Worm (Caenorhabditis elegans): ENCODE data around the gene uaf-1.
"Not testable (repeated sequence)": the region's sequence is repeated elsewhere in the genome, so short reads cannot be mapped to it uniquely, and the experiment has no call there.

uaf-1 gene

DNA sequence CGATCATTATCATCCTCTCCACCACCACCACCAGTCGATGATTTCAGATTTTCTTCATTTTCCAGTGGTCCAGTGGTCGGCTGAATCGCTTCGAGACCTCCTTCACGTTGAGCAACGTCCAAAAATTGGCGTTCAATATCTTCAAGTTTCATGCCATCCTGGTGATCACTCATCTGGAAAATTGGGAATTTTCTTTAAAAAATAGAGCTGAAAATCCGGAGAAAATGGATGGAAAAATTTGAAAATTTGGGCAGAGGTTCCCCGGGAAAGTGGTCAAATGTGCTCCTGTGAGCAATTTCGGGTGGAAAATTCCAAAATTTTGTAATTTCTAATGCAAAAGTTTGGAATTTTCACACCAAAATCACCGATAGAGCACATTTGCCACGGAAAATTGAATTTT, at the start of gene uaf-1:
Gene uaf-1 (minus strand): TSS at position 173 of the 400 bp plus-strand sequence.
- TF ChIP-seq ahr-1 (tag; optimal IDR thresholded peaks at IDR 0.05); sox-2 (GFP tag; IDR thresholded peaks at IDR 0.05); ceh-34 (tag; optimal IDR thresholded peaks at IDR 0.05): not testable (repeated sequence)

DNA sequence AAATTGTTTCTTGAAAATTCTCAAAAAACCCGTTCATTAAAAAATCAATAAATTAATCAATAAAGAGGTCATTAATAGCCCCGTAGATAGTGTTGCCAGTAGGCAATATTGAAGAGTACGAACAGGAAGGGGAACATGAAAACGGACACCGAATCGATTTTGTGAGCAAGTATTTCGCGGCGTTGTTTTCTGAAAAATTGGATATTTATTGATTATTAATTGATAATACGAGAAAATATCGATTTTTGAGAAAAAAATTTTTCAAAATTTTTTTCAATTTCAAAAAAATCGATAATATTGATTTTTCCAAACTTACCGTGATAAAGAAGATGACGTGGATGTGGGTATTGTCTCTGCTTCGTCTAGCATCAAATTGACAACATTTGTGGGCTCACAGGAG, 49.1 kb upstream of the uaf-1 start:
- peak; percentile 9 for TF ChIP-seq ceh-48 (tag; optimal IDR thresholded peaks at IDR 0.05)
- TF ChIP-seq Y22D7AL.16 (tag; optimal IDR thresholded peaks at IDR 0.05) = no peak

DNA sequence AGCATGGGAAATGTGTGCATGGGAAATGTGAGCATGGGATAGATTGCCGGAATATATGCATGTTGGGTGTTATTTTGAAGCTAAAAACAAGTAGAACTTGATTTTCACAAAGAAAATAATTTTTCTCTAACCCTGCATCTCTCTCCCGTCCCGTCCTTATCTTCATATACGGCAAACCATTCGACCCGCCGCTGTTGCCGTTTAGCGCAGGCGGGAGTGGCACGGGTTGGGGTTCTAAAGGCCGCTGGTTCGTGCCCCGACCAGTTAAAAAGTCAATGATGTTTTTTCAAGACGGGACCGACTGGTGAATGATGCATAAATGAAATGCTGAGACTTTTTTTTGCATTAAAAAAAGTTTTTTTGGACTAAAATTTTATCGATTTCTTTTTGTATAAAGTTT, 45.9 kb upstream of the uaf-1 start:
- TF ChIP-seq elt-4 (tag; optimal IDR thresholded peaks at IDR 0.05) (no peak), ref-2 (tag; optimal IDR thresholded peaks at IDR 0.05) (peak; percentile 60), ahr-1 (tag; optimal IDR thresholded peaks at IDR 0.05) (no peak), ztf-16 (tag; optimal IDR thresholded peaks at IDR 0.05) (peak; percentile 57), nfya-1 (tag; optimal IDR thresholded peaks at IDR 0.05) (peak; percentile 1), syd-9 (tag; optimal IDR thresholded peaks at IDR 0.05) (no peak), rnt-1 (tag; optimal IDR thresholded peaks at IDR 0.05) (peak; percentile 34), zip-5 (tag; optimal IDR thresholded peaks at IDR 0.05) (peak; percentile 33), pqm-1 (tag; optimal IDR thresholded peaks at IDR 0.05) (no peak), hlh-30 (tag; optimal IDR thresholded peaks at IDR 0.05; ENCODE audit: insufficient read depth) (no peak), ceh-6 (GFP tag; optimal IDR thresholded peaks at IDR 0.05) (peak; percentile 75), K02D7.2 (tag; optimal IDR thresholded peaks at IDR 0.05) (peak; percentile 39), ceh-34 (tag; optimal IDR thresholded peaks at IDR 0.05) (peak; percentile 18), madf-2 (tag; optimal IDR thresholded peaks at IDR 0.05) (peak; percentile 44), hlh-15 (tag; optimal IDR thresholded peaks at IDR 0.05) (peak; percentile 6), T23F11.4 (GFP tag; optimal IDR thresholded peaks at IDR 0.05) (peak; percentile 54), tbx-2 (tag; optimal IDR thresholded peaks at IDR 0.05) (peak; percentile 5), lim-6 (tag; optimal IDR thresholded peaks at IDR 0.05) (no peak), npax-4 (tag; optimal IDR thresholded peaks at IDR 0.05) (peak; percentile 46), ceh-14 (tag; optimal IDR thresholded peaks at IDR 0.05) (peak; percentile 26), hlh-6 (tag; optimal IDR thresholded peaks at IDR 0.05) (peak; percentile 69), che-1 (tag; optimal IDR thresholded peaks at IDR 0.05) (peak; percentile 73), ceh-19 (GFP tag; optimal IDR thresholded peaks at IDR 0.05) (peak; percentile 66), fkh-10 (GFP tag; optimal IDR thresholded peaks at IDR 0.05) (no peak), pax-1 (tag; optimal IDR thresholded peaks at IDR 0.05) (no peak), gmeb-2 (tag; optimal IDR thresholded peaks at IDR 0.05) (peak; percentile 72), mec-3 (tag; optimal IDR thresholded peaks at IDR 0.05; ENCODE audit: borderline replicate concordance) (no peak), unc-86 (tag; optimal IDR thresholded peaks at IDR 0.05) (no peak), eyg-1 (tag; optimal IDR thresholded peaks at IDR 0.05) (no peak), elt-2 (tag; optimal IDR thresholded peaks at IDR 0.05) (peak; percentile 79), Y22D7AL.16 (tag; optimal IDR thresholded peaks at IDR 0.05) (peak; percentile 43), dve-1 (tag; optimal IDR thresholded peaks at IDR 0.05) (no peak), ama-1 (optimal IDR thresholded peaks at IDR 0.05) (no peak), hlh-13 (GFP tag; optimal IDR thresholded peaks at IDR 0.05) (peak; percentile 63), dmd-4 (tag; optimal IDR thresholded peaks at IDR 0.05; ENCODE audit: borderline replicate concordance) (no peak), unc-3 (GFP tag; conservative IDR thresholded peaks at IDR 0.05) (peak; percentile 55; the same call in 1 of the 2 replicates), unc-3 (tag; optimal IDR thresholded peaks at IDR 0.05) (peak; percentile 11), ttx-3 (tag; optimal IDR thresholded peaks at IDR 0.05) (peak; percentile 34), sox-2 (GFP tag; IDR thresholded peaks at IDR 0.05) (no peak), lin-11 (tag; optimal IDR thresholded peaks at IDR 0.05) (peak; percentile 64), ceh-30 (tag; optimal IDR thresholded peaks at IDR 0.05) (no peak), sdc-2 (tag; optimal IDR thresholded peaks at IDR 0.05) (peak; percentile 32), ceh-48 (tag; optimal IDR thresholded peaks at IDR 0.05) (peak; percentile 45), C38D4.7 (GFP tag; optimal IDR thresholded peaks at IDR 0.05) (peak; percentile 62), ceh-2 (tag; optimal IDR thresholded peaks at IDR 0.05) (peak; percentile 48), ceh-22 (tag; optimal IDR thresholded peaks at IDR 0.05) (no peak), unc-42 (tag; optimal IDR thresholded peaks at IDR 0.05) (no peak), ceh-9 (tag; optimal IDR thresholded peaks at IDR 0.05) (peak; percentile 31), nhr-11 (tag; optimal IDR thresholded peaks at IDR 0.05) (no peak)

Measured in whole organism, late embryonic.